Worm (Caenorhabditis elegans) whole organism, late embryonic: ENCODE results near the gene fli-1.

Experiments
- K02D7.2 ChIP-seq: sonication (generic microtip); optimal IDR thresholded peaks from 2 replicates; lab custom pipeline; 2017; ENCODE audit warnings: mild to moderate bottlenecking, missing genetic modification characterization, missing compliant biosample characterization
- ama-1 ChIP-seq: fragments of 150-350 bp; optimal IDR thresholded peaks from 2 replicates; lab custom pipeline; 2014
- eyg-1 ChIP-seq: sonication (generic microtip); optimal IDR thresholded peaks from 2 replicates; lab custom pipeline; 2016; ENCODE audit warnings: missing genotype, missing genetic modification characterization, missing compliant biosample characterization
- fkh-10 ChIP-seq: fragments of 150-350 bp; optimal IDR thresholded peaks from 2 replicates; lab custom pipeline; 2014; ENCODE audit warnings: missing biosample characterization, missing genetic modification reagents, missing genetic modification characterization
- hlh-15 ChIP-seq: sonication (generic microtip); optimal IDR thresholded peaks from 2 replicates; lab custom pipeline; 2016; ENCODE audit warnings: missing genetic modification characterization, missing compliant biosample characterization
- hlh-30 ChIP-seq: sonication (generic microtip); optimal IDR thresholded peaks from 2 replicates; lab custom pipeline; 2017; ENCODE audit warnings: antibody characterized with exemption, missing genetic modification characterization, missing compliant biosample characterization; ENCODE audit not compliant: insufficient read depth
- rnt-1 ChIP-seq: sonication (generic microtip); optimal IDR thresholded peaks from 2 replicates; lab custom pipeline; 2016; ENCODE audit warnings: missing genetic modification characterization, missing compliant biosample characterization
- unc-3 ChIP-seq, 2 experiments: fragments of 200-800 bp in 1 of 2; sonication (Bioruptor generic) in 1 of 2; sonication (generic microtip) in 1 of 2; conservative IDR thresholded peaks in 1 of 2; optimal IDR thresholded peaks in 1 of 2; 2 replicates each; pipeline versions ENCODE4 v1.3.6 to Lab custom; 2016 to 2022; ENCODE audit warnings: missing compliant biosample characterization in 2 of 2, missing genetic modification characterization in 2 of 2, missing genetic modification reagents in 1 of 2
- unc-55 ChIP-seq: sonication (generic microtip); optimal IDR thresholded peaks from 2 replicates; lab custom pipeline; 2017; ENCODE audit warnings: missing biosample characterization, missing genetic modification reagents, missing genetic modification characterization

ce11 chrIII:8636803-8637202, 46.7 kb downstream of the fli-1 start:
- no peak for TF ChIP-seq unc-55 (GFP tag; lab: Kevin White, UChicago)
- no peak for TF ChIP-seq unc-3 (GFP tag; conservative IDR thresholded peaks at IDR 0.05; lab: Robert Waterston, UW)
- no peak for TF ChIP-seq unc-3 (tag; optimal IDR thresholded peaks at IDR 0.05; lab: Kevin White, UChicago)
- TF ChIP-seq hlh-30 (tag; lab: Kevin White, UChicago) = no peak
- no peak for TF ChIP-seq eyg-1 (tag; lab: Kevin White, UChicago)
- TF ChIP-seq hlh-15 (tag; lab: Kevin White, UChicago) = no peak
- no peak for TF ChIP-seq K02D7.2 (tag; lab: Kevin White, UChicago)
- no peak for TF ChIP-seq fkh-10 (GFP tag; lab: Kevin White, UChicago)
- no peak for TF ChIP-seq ama-1 (lab: Kevin White, UChicago)
- no peak for TF ChIP-seq rnt-1 (tag; lab: Kevin White, UChicago)
